Fruit fly (Drosophila melanogaster) whole organism, embryonic: ENCODE data around the gene CG10286.

Experiments used
- Adf1 ChIP-seq: fragments of 200-800 bp; sonication (Bioruptor generic); IDR thresholded peaks from 2 replicates; pipeline ENCODE4 v1.3.6; 2022; ENCODE audit warnings: missing biosample characterization, missing genetic modification characterization
- CG11085 ChIP-seq: fragments of 200-800 bp; sonication (Bioruptor generic); IDR thresholded peaks from 2 replicates; pipeline ENCODE4 v1.3.6; 2022; ENCODE audit warnings: missing biosample characterization, missing genetic modification characterization
- CG11695 ChIP-seq: fragments of 200-800 bp; sonication (Bioruptor generic); IDR thresholded peaks from 3 replicates; pipeline ENCODE4 v1.3.6; 2022; ENCODE audit warnings: missing biosample characterization, missing genetic modification characterization
- CG12659 ChIP-seq: fragments of 200-800 bp; sonication (Bioruptor generic); optimal IDR thresholded peaks from 3 replicates; lab custom pipeline; 2017; ENCODE audit warnings: mild to moderate bottlenecking, missing biosample characterization, missing genetic modification reagents, missing genetic modification characterization
- CG13287 ChIP-seq: fragments of 200-800 bp; sonication (Bioruptor generic); IDR thresholded peaks from 2 replicates; pipeline ENCODE4 v1.3.6; 2022; ENCODE audit warnings: missing biosample characterization, missing genetic modification characterization; ENCODE audit not compliant: partially characterized antibody
- CG16779 ChIP-seq: fragments of 200-800 bp; sonication (Bioruptor generic); IDR thresholded peaks from 2 replicates; pipeline ENCODE4 v1.3.6; 2022; ENCODE audit warnings: missing biosample characterization, missing genetic modification characterization
- CG16813 ChIP-seq: fragments of 200-800 bp; sonication (Bioruptor generic); IDR thresholded peaks from 3 replicates; pipeline ENCODE4 v1.3.6; 2022; ENCODE audit warnings: missing biosample characterization, missing genetic modification characterization; ENCODE audit not compliant: partially characterized antibody
- CG17568 ChIP-seq: fragments of 200-800 bp; sonication (Bioruptor generic); optimal IDR thresholded peaks from 2 replicates; lab custom pipeline; 2018; ENCODE audit warnings: missing biosample characterization, mild to moderate bottlenecking, missing genetic modification characterization, moderate library complexity
- CG1792 ChIP-seq: fragments of 200-800 bp; sonication (Bioruptor generic); optimal IDR thresholded peaks from 2 replicates; lab custom pipeline; 2016; ENCODE audit warnings: missing biosample characterization, missing genetic modification characterization
- CG32532 ChIP-seq: fragments of 200-800 bp; sonication (Bioruptor generic); IDR thresholded peaks from 2 replicates; pipeline ENCODE4 v1.3.6; 2022; ENCODE audit warnings: missing biosample characterization, missing genetic modification characterization
- CG32772 ChIP-seq: fragments of 200-800 bp; sonication (Bioruptor generic); IDR thresholded peaks from 2 replicates; pipeline ENCODE4 v1.3.6; 2022; ENCODE audit warnings: missing biosample characterization, missing genetic modification characterization
- CG3281 ChIP-seq: fragments of 200-800 bp; sonication (Bioruptor generic); optimal IDR thresholded peaks from 3 replicates; lab custom pipeline; 2017; ENCODE audit warnings: missing biosample characterization, mild to moderate bottlenecking, missing genetic modification characterization
- CG33557 ChIP-seq: fragments of 200-800 bp; sonication (Bioruptor generic); optimal IDR thresholded peaks from 2 replicates; lab custom pipeline; 2019; ENCODE audit warnings: missing biosample characterization, mild to moderate bottlenecking, missing genetic modification characterization, moderate library complexity
- CG3995 ChIP-seq: fragments of 200-800 bp; sonication (Bioruptor generic); optimal IDR thresholded peaks from 3 replicates; lab custom pipeline; 2016; ENCODE audit warnings: missing biosample characterization, missing genetic modification characterization
- CG6854 ChIP-seq: fragments of 200-800 bp; sonication (Bioruptor generic); optimal IDR thresholded peaks from 3 replicates; lab custom pipeline; 2017; ENCODE audit warnings: missing biosample characterization, mild to moderate bottlenecking, missing genetic modification characterization
- CG7556 ChIP-seq: fragments of 200-800 bp; sonication (Bioruptor generic); optimal IDR thresholded peaks from 2 replicates; lab custom pipeline; 2017; ENCODE audit warnings: missing biosample characterization, mild to moderate bottlenecking, missing genetic modification characterization
- CHES-1-like ChIP-seq: fragments of 200-800 bp; sonication (Bioruptor generic); optimal IDR thresholded peaks from 2 replicates; lab custom pipeline; 2016; ENCODE audit warnings: missing biosample characterization, missing genetic modification characterization
- Chrac-16 ChIP-seq: fragments of 200-800 bp; sonication (Bioruptor generic); optimal IDR thresholded peaks from 3 replicates; lab custom pipeline; 2016; ENCODE audit warnings: missing biosample characterization, missing genetic modification characterization
- Doc2 ChIP-seq: fragments of 200-800 bp; sonication (Bioruptor generic); IDR thresholded peaks from 2 replicates; pipeline ENCODE4 v1.3.6; 2022; ENCODE audit warnings: missing biosample characterization, missing genetic modification characterization
- E2f2 ChIP-seq: fragments of 200-800 bp; sonication (Bioruptor generic); IDR thresholded peaks from 2 replicates; pipeline ENCODE4 v1.3.6; 2022; ENCODE audit warnings: missing biosample characterization, missing genetic modification characterization
- Hand ChIP-seq: fragments of 200-800 bp; sonication (Bioruptor generic); optimal IDR thresholded peaks from 2 replicates; lab custom pipeline; 2017; ENCODE audit warnings: mild to moderate bottlenecking, missing biosample characterization, missing genetic modification reagents, missing genetic modification characterization
- NC2β ChIP-seq: fragments of 200-800 bp; sonication (Bioruptor generic); optimal IDR thresholded peaks from 2 replicates; lab custom pipeline; 2016; ENCODE audit warnings: missing biosample characterization, missing genetic modification characterization
- ase ChIP-seq: fragments of 200-800 bp; sonication (Bioruptor generic); IDR thresholded peaks from 3 replicates; pipeline ENCODE4 v1.3.6; 2022; ENCODE audit warnings: missing biosample characterization, missing genetic modification characterization
- az2 ChIP-seq: fragments of 200-800 bp; sonication (Bioruptor generic); optimal IDR thresholded peaks from 3 replicates; lab custom pipeline; 2016; ENCODE audit warnings: missing biosample characterization, missing genetic modification characterization
- cg ChIP-seq: fragments of 200-800 bp; sonication (Bioruptor generic); optimal IDR thresholded peaks from 3 replicates; lab custom pipeline; 2019; ENCODE audit warnings: missing biosample characterization, mild to moderate bottlenecking, missing genetic modification characterization, moderate library complexity
- ci ChIP-seq: fragments of 200-800 bp; sonication (Bioruptor generic); IDR thresholded peaks from 3 replicates; pipeline ENCODE4 v1.3.6; 2022; ENCODE audit warnings: missing biosample characterization, missing genetic modification characterization
- croc ChIP-seq: fragments of 200-800 bp; sonication (Bioruptor generic); conservative IDR thresholded peaks from 3 replicates; pipeline ENCODE4 v1.3.6; 2022; ENCODE audit warnings: missing biosample characterization, missing genetic modification characterization
- dati ChIP-seq: fragments of 200-800 bp; sonication (Bioruptor generic); IDR thresholded peaks from 2 replicates; pipeline ENCODE4 v1.3.6; 2022; ENCODE audit warnings: missing biosample characterization, missing genetic modification characterization
- dm ChIP-seq: fragments of 200-800 bp; sonication (Bioruptor generic); optimal IDR thresholded peaks from 3 replicates; lab custom pipeline; 2016; ENCODE audit warnings: missing biosample characterization, missing genetic modification characterization
- dysf ChIP-seq: fragments of 200-800 bp; sonication (Bioruptor generic); IDR thresholded peaks from 3 replicates; pipeline ENCODE4 v1.3.6; 2022; ENCODE audit warnings: missing biosample characterization, missing genetic modification characterization
- gem ChIP-seq: fragments of 200-800 bp; sonication (Bioruptor generic); optimal IDR thresholded peaks from 2 replicates; lab custom pipeline; 2019; ENCODE audit warnings: missing biosample characterization, mild to moderate bottlenecking, missing genetic modification characterization, moderate library complexity
- gfzf ChIP-seq: fragments of 200-800 bp; sonication (Bioruptor generic); optimal IDR thresholded peaks from 2 replicates; lab custom pipeline; 2016; ENCODE audit warnings: missing biosample characterization, mild to moderate bottlenecking, missing genetic modification characterization, moderate library complexity
- grn ChIP-seq: fragments of 200-800 bp; sonication (Bioruptor generic); optimal IDR thresholded peaks from 3 replicates; lab custom pipeline; 2017; ENCODE audit warnings: missing biosample characterization, missing genetic modification characterization
- gro ChIP-seq: fragments of 200-800 bp; sonication (Bioruptor generic); optimal IDR thresholded peaks from 2 replicates; lab custom pipeline; 2016; ENCODE audit warnings: missing biosample characterization, missing genetic modification characterization
- h ChIP-seq: fragments of >200 bp; optimal IDR thresholded peaks from 2 replicates; lab custom pipeline; 2017
- hkb ChIP-seq, 2 experiments: fragments of 200-800 bp in 1 of 2; fragments of >200 bp in 1 of 2; sonication (Bioruptor generic) in 1 of 2; IDR thresholded peaks in 1 of 2; optimal IDR thresholded peaks in 1 of 2; 2 replicates each; pipeline versions ENCODE4 v1.3.6 to Lab custom; 2017 to 2022; ENCODE audit warnings: missing biosample characterization in 1 of 2, missing genetic modification characterization in 1 of 2
- klu ChIP-seq: fragments of 200-800 bp; sonication (Bioruptor generic); IDR thresholded peaks from 2 replicates; pipeline ENCODE4 v1.3.6; 2022; ENCODE audit warnings: missing biosample characterization, missing genetic modification characterization
- lilli ChIP-seq: fragments of 200-800 bp; sonication (Bioruptor generic); optimal IDR thresholded peaks from 3 replicates; lab custom pipeline; 2016; ENCODE audit warnings: missing biosample characterization, missing genetic modification characterization
- lov ChIP-seq, 2 experiments: fragments of 200-800 bp in 1 of 2; fragments of >200 bp in 1 of 2; sonication (Bioruptor generic) in 1 of 2; IDR thresholded peaks in 1 of 2; optimal IDR thresholded peaks in 1 of 2; 2 replicates in 1 of 2; 3 replicates in 1 of 2; pipeline versions ENCODE4 v1.3.6 to Lab custom; 2017 to 2022; ENCODE audit warnings: missing biosample characterization in 1 of 2, missing genetic modification characterization in 1 of 2
- p53 ChIP-seq: fragments of 200-800 bp; sonication (Bioruptor generic); optimal IDR thresholded peaks from 2 replicates; lab custom pipeline; 2016; ENCODE audit warnings: missing biosample characterization, missing genetic modification characterization
- row ChIP-seq: fragments of 200-800 bp; sonication (Bioruptor generic); IDR thresholded peaks from 3 replicates; pipeline ENCODE4 v1.3.6; 2022; ENCODE audit warnings: missing biosample characterization, missing genetic modification characterization
- sima ChIP-seq: fragments of 200-800 bp; sonication (Bioruptor generic); optimal IDR thresholded peaks from 2 replicates; lab custom pipeline; 2016; ENCODE audit warnings: missing biosample characterization, missing genetic modification characterization
- slp2 ChIP-seq: fragments of 200-800 bp; sonication (Bioruptor generic); optimal IDR thresholded peaks from 2 replicates; lab custom pipeline; 2016; ENCODE audit warnings: missing biosample characterization, missing genetic modification characterization
- so ChIP-seq: fragments of 200-800 bp; sonication (Bioruptor generic); IDR thresholded peaks from 3 replicates; pipeline ENCODE4 v1.3.6; 2022; ENCODE audit warnings: missing biosample characterization, missing genetic modification characterization
- tap ChIP-seq: fragments of 200-800 bp; optimal IDR thresholded peaks from 3 replicates; lab custom pipeline; 2019; ENCODE audit warnings: missing biosample characterization, mild to moderate bottlenecking, missing genetic modification characterization, moderate library complexity
- toy ChIP-seq: fragments of 200-800 bp; sonication (Bioruptor generic); IDR thresholded peaks from 2 replicates; pipeline ENCODE4 v1.3.6; 2022; ENCODE audit warnings: missing biosample characterization, missing genetic modification characterization
- ttk ChIP-seq: fragments of 200-800 bp; sonication (Bioruptor generic); IDR thresholded peaks from 2 replicates; pipeline ENCODE4 v2.1.2; 2022; ENCODE audit warnings: missing biosample characterization, missing genetic modification characterization
- tup ChIP-seq: fragments of 200-800 bp; sonication (Bioruptor generic); optimal IDR thresholded peaks from 2 replicates; lab custom pipeline; 2016; ENCODE audit warnings: missing biosample characterization, mild to moderate bottlenecking, missing genetic modification characterization, moderate library complexity
- wek ChIP-seq: fragments of 200-800 bp; sonication (Bioruptor generic); optimal IDR thresholded peaks from 3 replicates; lab custom pipeline; 2018; ENCODE audit warnings: missing biosample characterization, mild to moderate bottlenecking, missing genetic modification characterization, moderate library complexity
- z ChIP-seq: fragments of 200-800 bp; sonication (Bioruptor generic); IDR thresholded peaks from 3 replicates; pipeline ENCODE4 v1.3.6; 2022; ENCODE audit warnings: missing biosample characterization, missing genetic modification characterization

The CG10286 gene

dm6 chr3R:6382733-6383465 lies 14.1 kb downstream of the CG10286 start, which contains the start of gene gzl (continued):
- TF ChIP-seq toy (GFP tag; lab: Robert Waterston, UW) (no peak), az2 (no peak), tap (tag; lab: Kevin White, UChicago) (no peak), tup (GFP tag; lab: Kevin White, UChicago) (no peak), CG3995 (GFP tag; lab: Kevin White, UChicago) (peak; percentile 93), CG11085 (GFP tag; lab: Robert Waterston, UW) (no peak), dysf (GFP tag; lab: Robert Waterston, UW) (no peak), slp2 (GFP tag; lab: Kevin White, UChicago) (no peak), Hand (GFP tag; lab: Kevin White, UChicago) (no peak), CG32772 (no peak), CG1792 (GFP tag; lab: Kevin White, UChicago) (no peak), Chrac-16 (GFP tag; lab: Kevin White, UChicago) (no peak), lilli (GFP tag; lab: Kevin White, UChicago) (peak; percentile 23), CG17568 (no peak), z (GFP tag; lab: Robert Waterston, UW) (no peak), CG33557 (GFP tag; lab: Kevin White, UChicago) (no peak), CG7556 (no peak), ase (no peak), h (lab: Kevin White, UChicago) (no peak), gem (tag; lab: Kevin White, UChicago) (no peak), CG12659 (GFP tag; lab: Kevin White, UChicago) (peak; percentile 29), klu (GFP tag; lab: Robert Waterston, UW) (no peak), CG16813 (GFP tag; lab: Robert Waterston, UW) (peak; percentile 97), lov (optimal IDR thresholded peaks at IDR 0.05; lab: Kevin White, UChicago) (no peak), lov (GFP tag; IDR thresholded peaks at IDR 0.05; lab: Robert Waterston, UW) (no peak), NC2β (no peak), hkb (optimal IDR thresholded peaks at IDR 0.05; lab: Kevin White, UChicago) (no peak), hkb (GFP tag; IDR thresholded peaks at IDR 0.05; lab: Robert Waterston, UW) (no peak), Adf1 (GFP tag; lab: Robert Waterston, UW) (peak; percentile 30; the same call in 1 of the 2 replicates), gfzf (peak; percentile 31), gro (peak; percentile 36), ttk (GFP tag; lab: Robert Waterston, UW) (no peak), dm (GFP tag; lab: Kevin White, UChicago) (peak; percentile 31), E2f2 (peak; percentile 70), so (GFP tag; lab: Robert Waterston, UW) (no peak), cg (GFP tag; lab: Kevin White, UChicago) (peak; percentile 93), CG6854 (GFP tag; lab: Kevin White, UChicago) (no peak), CHES-1-like (GFP tag; lab: Kevin White, UChicago) (peak; percentile 42), p53 (GFP tag; lab: Kevin White, UChicago) (no peak), ci (GFP tag; lab: Robert Waterston, UW) (no peak; the same call in 2 of the 3 replicates), CG32532 (GFP tag; lab: Robert Waterston, UW) (0 out of 2 replicates have a peak, but pooled peaks have one; percentile 16), Doc2 (no peak), CG11695 (GFP tag; lab: Robert Waterston, UW) (no peak), dati (GFP tag; lab: Robert Waterston, UW) (no peak), grn (GFP tag; lab: Kevin White, UChicago) (no peak), croc (GFP tag; lab: Robert Waterston, UW) (no peak), sima (GFP tag; lab: Kevin White, UChicago) (no peak), CG3281 (GFP tag; lab: Kevin White, UChicago) (no peak), CG13287 (GFP tag; lab: Robert Waterston, UW) (peak; percentile 97), row (GFP tag; lab: Robert Waterston, UW) (peak; percentile 42; the same call in 1 of the 3 replicates), wek (no peak), CG16779 (GFP tag; lab: Robert Waterston, UW) (no peak)
